Worm (Caenorhabditis elegans) whole organism, L4 larva: ENCODE measurements around the gene ugt-46.

Experiments
- F10B5.3 ChIP-seq: sonication (generic microtip); optimal IDR thresholded peaks from 2 replicates; lab custom pipeline; 2016; ENCODE audit warnings: mild to moderate bottlenecking, missing genetic modification characterization, missing compliant biosample characterization
- F26F4.8 ChIP-seq: fragments of 200-800 bp; sonication (Bioruptor generic); conservative IDR thresholded peaks from 2 replicates; pipeline ENCODE4 v1.3.6; 2022; ENCODE audit warnings: missing genetic modification characterization, missing compliant biosample characterization
- F37D6.2 ChIP-seq: sonication (generic microtip); optimal IDR thresholded peaks from 2 replicates; lab custom pipeline; 2016; ENCODE audit warnings: mild to moderate bottlenecking, missing genetic modification characterization, missing compliant biosample characterization
- T20F7.1 ChIP-seq: fragments of 200-800 bp; sonication (Bioruptor generic); optimal IDR thresholded peaks from 2 replicates; lab custom pipeline; 2018; ENCODE audit warnings: mild to moderate bottlenecking, missing genetic modification characterization, missing compliant biosample characterization
- T26A8.4 ChIP-seq: fragments of 200-800 bp; sonication (Bioruptor generic); IDR thresholded peaks from 2 replicates; pipeline ENCODE4 v1.3.6; 2022; ENCODE audit warnings: missing genetic modification characterization, missing compliant biosample characterization
- Y105C5A.15 ChIP-seq: fragments of 200-800 bp; sonication (Bioruptor generic); IDR thresholded peaks from 2 replicates; pipeline ENCODE4 v1.3.6; 2022; ENCODE audit warnings: missing genetic modification characterization, missing compliant biosample characterization
- Y48G9A.11 ChIP-seq: fragments of 200-800 bp; sonication (Bioruptor generic); IDR thresholded peaks from 2 replicates; pipeline ENCODE4 v1.3.6; 2022; ENCODE audit warnings: missing genetic modification reagents, missing genetic modification characterization, missing compliant biosample characterization
- ZK337.2 ChIP-seq: fragments of 200-800 bp; sonication (Bioruptor generic); IDR thresholded peaks from 2 replicates; pipeline ENCODE4 v1.3.6; 2022; ENCODE audit warnings: missing genetic modification reagents, missing genetic modification characterization, missing compliant biosample characterization
- aha-1 ChIP-seq: fragments of 150-350 bp; peaks from one replicate; lab custom pipeline; 2014; ENCODE audit warnings: missing biosample characterization, missing genetic modification characterization
- arid-1 ChIP-seq: fragments of 200-800 bp; sonication (Bioruptor generic); conservative IDR thresholded peaks from 2 replicates; pipeline ENCODE4 v1.3.6; 2022; ENCODE audit warnings: missing genetic modification reagents, missing genetic modification characterization, missing compliant biosample characterization
- attf-4 ChIP-seq: sonication (generic microtip); optimal IDR thresholded peaks from 3 replicates; lab custom pipeline; 2017; ENCODE audit warnings: missing biosample characterization, missing genetic modification characterization
- ceh-44 ChIP-seq: fragments of 200-800 bp; sonication (Bioruptor generic); IDR thresholded peaks from 2 replicates; pipeline ENCODE4 v1.3.6; 2022; ENCODE audit warnings: missing genetic modification reagents, missing genetic modification characterization, missing compliant biosample characterization
- ceh-62 ChIP-seq: sonication (generic microtip); optimal IDR thresholded peaks from 2 replicates; lab custom pipeline; 2017; ENCODE audit warnings: missing biosample characterization, missing genetic modification characterization
- ces-1 ChIP-seq: fragments of 150-350 bp; sonication (generic microtip); optimal IDR thresholded peaks from 4 replicates; lab custom pipeline; 2014; ENCODE audit warnings: missing biosample characterization, missing genetic modification reagents, missing genetic modification characterization
- ctbp-1 ChIP-seq: fragments of 200-800 bp; sonication (Bioruptor generic); IDR thresholded peaks from 2 replicates; pipeline ENCODE4 v1.3.6; 2022; ENCODE audit warnings: missing genetic modification reagents, missing genetic modification characterization, missing compliant biosample characterization
- daf-12 ChIP-seq: fragments of 150-350 bp; optimal IDR thresholded peaks from 2 replicates; lab custom pipeline; 2014; ENCODE audit warnings: missing biosample characterization, missing genetic modification reagents, missing genetic modification characterization
- daf-16 ChIP-seq, 3 experiments: sonication (generic microtip); optimal IDR thresholded peaks; 2 replicates each; lab custom pipeline; 2016 to 2017; ENCODE audit warnings: missing genetic modification characterization in 3 of 3, missing genetic modification reagents in 3 of 3, mild to moderate bottlenecking in 2 of 3, missing compliant biosample characterization in 2 of 3, missing biosample characterization in 1 of 3, moderate library complexity in 1 of 3
- daf-19 ChIP-seq: fragments of 200-800 bp; sonication (Bioruptor generic); conservative IDR thresholded peaks from 2 replicates; pipeline ENCODE4 v1.3.6; 2022; ENCODE audit warnings: missing genetic modification characterization, missing compliant biosample characterization
- dmd-8 ChIP-seq: fragments of 200-800 bp; sonication (Bioruptor generic); IDR thresholded peaks from 2 replicates; pipeline ENCODE4 v1.3.6; 2022; ENCODE audit warnings: missing genetic modification characterization, missing compliant biosample characterization
- dmd-9 ChIP-seq: fragments of 200-800 bp; sonication (Bioruptor generic); IDR thresholded peaks from 2 replicates; pipeline ENCODE4 v1.3.6; 2022; ENCODE audit warnings: missing genetic modification reagents, missing genetic modification characterization, missing compliant biosample characterization
- egl-43 ChIP-seq: fragments of 200-800 bp; sonication (Bioruptor generic); IDR thresholded peaks from 2 replicates; pipeline ENCODE4 v1.3.6; 2022; ENCODE audit warnings: missing genetic modification reagents, missing genetic modification characterization, missing compliant biosample characterization
- hlh-30 ChIP-seq: sonication (generic microtip); optimal IDR thresholded peaks from 2 replicates; lab custom pipeline; 2017; ENCODE audit warnings: antibody characterized with exemption, mild to moderate bottlenecking, missing genetic modification characterization, missing compliant biosample characterization; ENCODE audit not compliant: insufficient read depth
- hmg-1.1 ChIP-seq: fragments of 200-800 bp; sonication (Bioruptor generic); IDR thresholded peaks from 2 replicates; pipeline ENCODE4 v1.3.6; 2022; ENCODE audit warnings: missing genetic modification reagents, missing genetic modification characterization, missing compliant biosample characterization
- jun-1 ChIP-seq: fragments of 150-350 bp; optimal IDR thresholded peaks from 2 replicates; lab custom pipeline; 2014; ENCODE audit warnings: missing biosample characterization, missing genetic modification reagents, missing genetic modification characterization
- lin-1 ChIP-seq: fragments of 200-800 bp; sonication (Bioruptor generic); IDR thresholded peaks from 2 replicates; pipeline ENCODE4 v1.3.6; 2022; ENCODE audit warnings: missing genetic modification reagents, missing genetic modification characterization, missing compliant biosample characterization
- lin-13 ChIP-seq: fragments of 150-350 bp; optimal IDR thresholded peaks from 2 replicates; lab custom pipeline; 2014; ENCODE audit warnings: missing biosample characterization, missing genetic modification reagents, missing genetic modification characterization
- lin-39 ChIP-seq: fragments of 150-350 bp; optimal IDR thresholded peaks from 2 replicates; lab custom pipeline; 2014; ENCODE audit warnings: missing biosample characterization, missing genetic modification reagents, missing genetic modification characterization
- lir-3 ChIP-seq: sonication (generic microtip); optimal IDR thresholded peaks from 2 replicates; lab custom pipeline; 2016; ENCODE audit warnings: mild to moderate bottlenecking, missing genetic modification characterization, missing compliant biosample characterization
- madf-9 ChIP-seq: fragments of 200-800 bp; sonication (Bioruptor generic); conservative IDR thresholded peaks from 2 replicates; pipeline ENCODE4 v1.3.6; 2022; ENCODE audit warnings: missing genetic modification reagents, missing genetic modification characterization, missing compliant biosample characterization
- mdt-29 ChIP-seq: fragments of 200-800 bp; sonication (Bioruptor generic); IDR thresholded peaks from 2 replicates; pipeline ENCODE4 v1.3.6; 2022; ENCODE audit warnings: missing genetic modification reagents, missing genetic modification characterization, missing compliant biosample characterization
- mes-2 ChIP-seq: sonication (generic microtip); optimal IDR thresholded peaks from 2 replicates; lab custom pipeline; 2016; ENCODE audit warnings: missing genotype, mild to moderate bottlenecking, missing genetic modification characterization, missing compliant biosample characterization; ENCODE audit not compliant: poor library complexity, severe bottlenecking
- nhr-10 ChIP-seq: fragments of 150-350 bp; optimal IDR thresholded peaks from 2 replicates; lab custom pipeline; 2014; ENCODE audit warnings: missing biosample characterization, missing genetic modification characterization
- nhr-48 ChIP-seq: sonication (generic microtip); optimal IDR thresholded peaks from 2 replicates; lab custom pipeline; 2016; ENCODE audit warnings: mild to moderate bottlenecking, missing genetic modification characterization, missing compliant biosample characterization
- nhr-76 ChIP-seq: fragments of 150-350 bp; optimal IDR thresholded peaks from 2 replicates; lab custom pipeline; 2014; ENCODE audit warnings: missing biosample characterization, missing genetic modification characterization
- nhr-77 ChIP-seq: fragments of 150-350 bp; optimal IDR thresholded peaks from 2 replicates; lab custom pipeline; 2014; ENCODE audit warnings: missing biosample characterization, missing genetic modification characterization
- pqm-1 ChIP-seq: sonication (generic microtip); optimal IDR thresholded peaks from 2 replicates; lab custom pipeline; 2017; ENCODE audit warnings: missing biosample characterization, missing genetic modification characterization
- snpc-1.2 ChIP-seq: fragments of 200-800 bp; sonication (Bioruptor generic); IDR thresholded peaks from 2 replicates; pipeline ENCODE4 v1.3.6; 2022; ENCODE audit warnings: missing genetic modification reagents, missing genetic modification characterization, missing compliant biosample characterization
- spr-1 ChIP-seq: sonication (generic microtip); optimal IDR thresholded peaks from 2 replicates; lab custom pipeline; 2016; ENCODE audit warnings: mild to moderate bottlenecking, missing genetic modification characterization, missing compliant biosample characterization
- unc-130 ChIP-seq: sonication (generic microtip); optimal IDR thresholded peaks from 2 replicates; lab custom pipeline; 2016; ENCODE audit warnings: missing genetic modification reagents, missing genetic modification characterization, missing compliant biosample characterization
- vab-7 ChIP-seq: fragments of 200-800 bp; sonication (Bioruptor generic); IDR thresholded peaks from 2 replicates; pipeline ENCODE4 v1.3.6; 2022; ENCODE audit warnings: missing genetic modification reagents, missing genetic modification characterization, missing compliant biosample characterization
- zfp-3 ChIP-seq: fragments of 200-800 bp; sonication (Bioruptor generic); conservative IDR thresholded peaks from 2 replicates; pipeline ENCODE4 v1.3.6; 2022; ENCODE audit warnings: missing genetic modification reagents, missing genetic modification characterization, missing compliant biosample characterization

ugt-46 gene

DNA sequence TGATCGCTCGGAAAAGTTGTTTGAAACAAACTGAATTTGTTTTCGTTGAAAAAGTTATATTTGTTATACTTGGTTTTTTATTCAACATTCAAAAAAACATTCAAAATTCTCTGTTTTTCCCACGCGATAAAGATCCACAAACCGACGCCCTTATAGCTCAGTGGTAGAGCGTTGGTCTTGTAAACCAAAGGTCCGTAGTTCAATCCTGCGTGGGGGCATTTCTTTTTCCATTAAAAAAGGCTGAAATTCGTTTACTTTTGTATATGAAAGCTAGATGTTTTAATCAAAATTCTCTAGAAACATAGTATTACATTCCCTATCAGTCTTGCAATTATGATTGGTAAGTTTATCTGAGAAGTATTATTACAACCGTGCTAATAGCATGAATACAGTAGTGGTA, 42.4 kb downstream of the ugt-46 start (continued):
- TF ChIP-seq nhr-48 (tag; lab: Kevin White, UChicago), result no peak
- peak; percentile 56; the same call in 1 of the 2 replicates for TF ChIP-seq Y105C5A.15 (GFP tag; lab: Robert Waterston, UW)
- no peak for TF ChIP-seq lir-3
- peak; percentile 68; the same call in 1 of the 2 replicates for TF ChIP-seq ceh-44 (GFP tag; lab: Robert Waterston, UW)
- TF ChIP-seq daf-16 (GFP tag; optimal IDR thresholded peaks at IDR 0.05; lab: Kevin White, UChicago), result peak in 1 of 2 experiments; percentile 53
- no peak for TF ChIP-seq daf-16 (tag; optimal IDR thresholded peaks at IDR 0.05; lab: Kevin White, UChicago)
- TF ChIP-seq Y48G9A.11 (GFP tag; lab: Robert Waterston, UW), result 0 out of 2 replicates have a peak, but pooled peaks have one; percentile 40
- TF ChIP-seq zfp-3 (GFP tag; lab: Robert Waterston, UW), result no peak
- TF ChIP-seq ZK337.2 (GFP tag; lab: Robert Waterston, UW), result peak; percentile 64; the same call in 1 of the 2 replicates
- TF ChIP-seq dmd-8 (GFP tag; lab: Robert Waterston, UW), result peak; percentile 78; the same call in 1 of the 2 replicates
- TF ChIP-seq F26F4.8 (GFP tag; lab: Robert Waterston, UW), result peak; percentile 58; the same call in 1 of the 2 replicates
- peak; percentile 85; the same call in 1 of the 2 replicates for TF ChIP-seq egl-43 (GFP tag; lab: Robert Waterston, UW)
- TF ChIP-seq unc-130 (GFP tag; lab: Kevin White, UChicago), result no peak
- peak; percentile 57; the same call in 1 of the 2 replicates for TF ChIP-seq lin-1 (GFP tag; lab: Robert Waterston, UW)
- peak; percentile 53; the same call in 1 of the 2 replicates for TF ChIP-seq ctbp-1 (GFP tag; lab: Robert Waterston, UW)
- TF ChIP-seq snpc-1.2, result peak; percentile 86
- TF ChIP-seq lin-13 (GFP tag; lab: Kevin White, UChicago), result peak; percentile 21
- TF ChIP-seq vab-7 (GFP tag; lab: Robert Waterston, UW), result peak; percentile 84
- 0 out of 2 replicates have a peak, but pooled peaks have one; percentile 41 for TF ChIP-seq daf-19 (GFP tag; lab: Robert Waterston, UW)
- TF ChIP-seq mdt-29 (GFP tag; lab: Robert Waterston, UW), result peak; percentile 72; the same call in 1 of the 2 replicates
- TF ChIP-seq hmg-1.1, result 0 out of 2 replicates have a peak, but pooled peaks have one; percentile 16
- TF ChIP-seq arid-1 (GFP tag; lab: Robert Waterston, UW), result peak; percentile 74

DNA sequence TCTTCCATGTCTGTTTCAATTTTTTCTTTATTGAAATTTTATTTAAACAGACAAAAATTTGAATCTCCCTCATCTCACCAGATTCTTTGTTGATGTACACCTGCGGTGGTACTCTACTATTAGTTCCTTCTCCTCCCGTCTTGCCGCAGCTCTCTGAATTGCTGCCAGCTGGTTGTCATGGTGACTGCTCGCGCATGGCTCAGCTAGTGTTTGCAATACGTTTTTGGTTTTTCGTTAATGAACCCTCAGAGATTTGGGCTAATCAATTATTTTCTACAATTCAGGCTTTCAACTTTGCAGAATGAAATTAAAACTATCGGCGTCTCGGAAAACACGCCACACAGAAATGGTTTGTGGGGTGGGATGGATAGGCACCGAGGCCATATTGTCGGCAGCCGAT, 48.9 kb downstream of the ugt-46 start, which contains the start of gene che-2:
Gene che-2, plus strand, starts transcription at position 301 of the 400 bp plus-strand sequence.
- no peak for TF ChIP-seq pqm-1 (tag; lab: Kevin White, UChicago)
- TF ChIP-seq jun-1 (tag; lab: Kevin White, UChicago), result no peak
- TF ChIP-seq T20F7.1 (GFP tag; lab: Kevin White, UChicago), result no peak
- no peak for TF ChIP-seq F37D6.2 (tag; lab: Kevin White, UChicago)
- no peak for TF ChIP-seq mes-2 (tag; lab: Kevin White, UChicago)
- TF ChIP-seq arid-1 (GFP tag; lab: Robert Waterston, UW), result no peak
- TF ChIP-seq ces-1 (GFP tag; lab: Kevin White, UChicago), result no peak
- TF ChIP-seq F10B5.3, result no peak
- no peak for TF ChIP-seq zfp-3 (GFP tag; lab: Robert Waterston, UW)
- no peak for TF ChIP-seq lin-1 (GFP tag; lab: Robert Waterston, UW)
- no peak for TF ChIP-seq madf-9
- no peak for TF ChIP-seq nhr-77 (tag; lab: Kevin White, UChicago)
- no peak for TF ChIP-seq daf-12 (tag; lab: Kevin White, UChicago)
- no peak for TF ChIP-seq lin-39 (tag; lab: Kevin White, UChicago)

DNA sequence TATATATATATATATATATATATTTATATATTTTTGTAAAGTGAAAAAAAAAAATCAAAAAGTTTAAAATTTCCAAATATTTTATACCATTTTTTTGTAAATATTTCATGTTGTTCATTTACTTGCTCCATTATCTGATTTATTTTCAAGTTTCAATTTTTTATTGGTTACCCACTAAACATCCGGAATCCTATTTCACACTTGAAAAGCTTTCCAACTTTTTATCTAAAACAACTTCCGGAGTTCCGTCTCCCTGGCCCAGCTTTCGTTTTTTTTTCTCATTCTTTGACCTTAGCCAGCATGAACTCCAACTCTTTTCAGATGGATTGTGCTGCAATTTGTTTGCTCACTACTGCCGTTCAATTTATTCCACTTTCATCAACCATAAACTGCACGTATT, 53.8 kb downstream of the ugt-46 start, which contains the start of gene F38G1.3:
Gene F38G1.3, plus strand, starts transcription at position 301 of the 400 bp plus-strand sequence.
- TF ChIP-seq hlh-30 (tag; lab: Kevin White, UChicago) (no peak), attf-4 (tag; lab: Kevin White, UChicago) (no peak), pqm-1 (tag; lab: Kevin White, UChicago) (no peak), Y48G9A.11 (GFP tag; lab: Robert Waterston, UW) (no peak), T26A8.4 (no peak), mes-2 (tag; lab: Kevin White, UChicago) (no peak), ceh-62 (tag; lab: Kevin White, UChicago) (no peak), lin-39 (tag; lab: Kevin White, UChicago) (no peak), nhr-10 (no peak), dmd-9 (GFP tag; lab: Robert Waterston, UW) (no peak), nhr-76 (tag; lab: Kevin White, UChicago) (no peak), aha-1 (no peak), spr-1 (tag; lab: Kevin White, UChicago) (no peak)
